Worm (Caenorhabditis elegans): ENCODE data around the gene fipr-13.

The fipr-13 gene

DNA sequence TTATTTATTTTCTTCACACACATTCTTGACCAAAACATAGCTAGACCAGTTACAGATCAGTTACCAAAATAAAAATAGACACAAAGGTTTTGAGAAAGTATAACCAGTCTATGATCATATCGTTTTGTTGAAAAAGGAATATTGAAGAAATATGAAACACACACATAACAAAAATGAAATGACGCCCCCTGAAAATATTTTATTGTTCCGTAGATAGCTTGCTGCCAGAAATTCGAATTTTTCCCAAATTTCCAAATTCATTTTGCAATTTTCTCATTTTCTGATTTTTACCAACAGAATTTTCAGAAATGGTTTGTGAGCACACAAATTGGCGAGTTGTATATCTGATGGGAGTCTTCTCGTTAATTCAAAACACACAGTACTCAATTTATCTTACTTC is 11.1 kb downstream of the fipr-13 start, which contains the start of gene F57A8.7:
Gene F57A8.7 (plus strand): TSS at position 301 of the 400 bp plus-strand sequence.
- TF ChIP-seq hlh-30 (tag; optimal IDR thresholded peaks at IDR 0.05; ENCODE audit: insufficient read depth) (no peak), rnt-1 (tag; optimal IDR thresholded peaks at IDR 0.05) (no peak), hlh-13 (GFP tag; optimal IDR thresholded peaks at IDR 0.05) (no peak), ahr-1 (tag; optimal IDR thresholded peaks at IDR 0.05) (no peak)

DNA sequence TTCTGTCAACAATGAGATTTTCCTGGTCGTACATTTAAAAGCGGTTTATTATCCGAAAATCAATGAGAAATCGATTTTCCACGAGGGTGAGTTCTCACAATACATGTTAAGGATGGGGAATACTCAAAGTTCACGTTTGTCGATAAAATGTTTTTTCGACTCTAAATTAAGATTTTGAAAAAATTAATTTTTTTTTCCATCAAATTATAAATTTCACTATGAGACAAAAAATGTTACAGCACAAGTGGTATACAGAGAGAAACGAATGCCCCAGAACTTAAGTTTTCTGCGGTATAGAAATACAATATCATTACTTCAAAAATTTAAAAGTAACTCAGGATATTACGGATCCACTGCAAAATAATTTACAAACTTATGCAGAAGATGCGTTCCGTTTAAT is 13.9 kb downstream of the fipr-13 start, which contains the start of gene R04B5.1:
Gene R04B5.1 (minus strand): TSS at position 101 of the 400 bp plus-strand sequence.
- TF ChIP-seq eyg-1 (tag; optimal IDR thresholded peaks at IDR 0.05) (no peak), hlh-13 (GFP tag; optimal IDR thresholded peaks at IDR 0.05) (no peak), elt-2 (tag; optimal IDR thresholded peaks at IDR 0.05) (no peak), ceh-48 (tag; optimal IDR thresholded peaks at IDR 0.05) (no peak), dmd-4 (tag; optimal IDR thresholded peaks at IDR 0.05; ENCODE audit: borderline replicate concordance) (no peak), ttx-3 (tag; optimal IDR thresholded peaks at IDR 0.05) (no peak), pax-1 (tag; optimal IDR thresholded peaks at IDR 0.05) (no peak), pag-3 (tag; optimal IDR thresholded peaks at IDR 0.05; ENCODE audit: borderline replicate concordance) (no peak), pqm-1 (tag; optimal IDR thresholded peaks at IDR 0.05) (no peak), syd-9 (tag; optimal IDR thresholded peaks at IDR 0.05) (no peak), ceh-9 (tag; optimal IDR thresholded peaks at IDR 0.05) (no peak), nhr-11 (tag; optimal IDR thresholded peaks at IDR 0.05) (no peak), npax-4 (tag; optimal IDR thresholded peaks at IDR 0.05) (no peak), hlh-30 (tag; optimal IDR thresholded peaks at IDR 0.05; ENCODE audit: insufficient read depth) (no peak), zip-5 (tag; optimal IDR thresholded peaks at IDR 0.05) (no peak), sox-4 (tag; optimal IDR thresholded peaks at IDR 0.05) (no peak), unc-42 (tag; optimal IDR thresholded peaks at IDR 0.05) (no peak)

DNA sequence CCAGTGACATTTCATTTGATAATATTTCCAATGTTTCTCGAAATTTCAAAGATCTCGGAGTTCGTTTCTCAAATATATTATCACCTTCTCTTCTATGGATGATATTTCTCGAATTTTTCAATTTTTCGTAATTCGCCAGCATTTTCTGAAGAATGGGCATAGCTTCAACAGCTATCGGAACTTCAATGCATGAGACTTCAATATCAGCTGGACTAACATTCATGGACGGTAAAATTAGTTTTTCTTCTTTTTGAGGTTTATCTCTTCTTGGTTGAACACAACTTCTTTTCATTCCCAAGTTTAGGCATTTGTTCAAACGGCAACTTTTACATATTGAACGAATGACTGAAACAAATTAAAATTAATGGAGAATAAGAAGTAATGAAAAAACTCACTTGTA is 16.6 kb downstream of the fipr-13 start:
- TF ChIP-seq nhr-232 (tag; optimal IDR thresholded peaks at IDR 0.05) (no peak), F13H6.1 (tag; optimal IDR thresholded peaks at IDR 0.05) (no peak), sdc-2 (tag; optimal IDR thresholded peaks at IDR 0.05) (no peak), tbx-7 (tag; optimal IDR thresholded peaks at IDR 0.05) (no peak), unc-55 (GFP tag; optimal IDR thresholded peaks at IDR 0.05) (no peak), pax-1 (tag; optimal IDR thresholded peaks at IDR 0.05) (no peak), K02D7.2 (tag; optimal IDR thresholded peaks at IDR 0.05) (no peak), pha-4 (tag; optimal IDR thresholded peaks at IDR 0.05) (no peak), ztf-16 (tag; optimal IDR thresholded peaks at IDR 0.05) (no peak), pag-3 (tag; optimal IDR thresholded peaks at IDR 0.05; ENCODE audit: borderline replicate concordance) (no peak), elt-4 (tag; optimal IDR thresholded peaks at IDR 0.05) (no peak), ttx-3 (tag; optimal IDR thresholded peaks at IDR 0.05) (no peak), ceh-30 (tag; optimal IDR thresholded peaks at IDR 0.05) (no peak), hlh-30 (tag; optimal IDR thresholded peaks at IDR 0.05; ENCODE audit: insufficient read depth) (no peak), unc-3 (GFP tag; conservative IDR thresholded peaks at IDR 0.05) (no peak), unc-3 (tag; optimal IDR thresholded peaks at IDR 0.05) (no peak), rnt-1 (tag; optimal IDR thresholded peaks at IDR 0.05) (no peak), T23F11.4 (GFP tag; optimal IDR thresholded peaks at IDR 0.05) (no peak), npax-4 (tag; optimal IDR thresholded peaks at IDR 0.05) (no peak)

DNA sequence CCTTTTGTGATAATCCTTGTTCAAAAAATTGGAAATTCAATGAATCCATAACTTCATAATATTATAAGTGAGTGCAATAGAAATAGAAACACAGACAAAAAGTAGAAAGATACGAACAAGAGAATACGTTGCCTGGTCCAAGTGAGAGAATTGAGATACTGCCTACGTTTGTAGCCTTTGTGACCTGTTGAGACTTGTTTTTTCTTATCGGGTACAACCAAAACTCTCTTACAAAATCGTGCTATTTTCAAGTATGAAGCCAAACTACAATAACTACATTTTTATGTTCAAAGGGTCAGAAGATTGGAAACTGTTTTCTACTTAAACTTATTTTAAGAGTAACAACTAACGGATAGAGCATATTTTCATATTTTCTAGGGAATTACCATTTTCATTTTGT is 17.3 kb downstream of the fipr-13 start, which contains the start of gene nhr-205:
Gene nhr-205 (minus strand): TSS at position 141 of the 400 bp plus-strand sequence.
- TF ChIP-seq tbx-7 (tag; optimal IDR thresholded peaks at IDR 0.05) (no peak), che-1 (tag; optimal IDR thresholded peaks at IDR 0.05) (no peak), elt-4 (tag; optimal IDR thresholded peaks at IDR 0.05) (no peak), ceh-30 (tag; optimal IDR thresholded peaks at IDR 0.05) (peak; percentile 51), ref-2 (tag; optimal IDR thresholded peaks at IDR 0.05) (no peak), nfya-1 (tag; optimal IDR thresholded peaks at IDR 0.05) (no peak), ceh-22 (tag; optimal IDR thresholded peaks at IDR 0.05) (no peak)
